Worm (Caenorhabditis elegans) whole organism, L2 larva: ENCODE measurements around the gene Y45G5AM.4.

ENCODE experiments used
- C34F6.9 ChIP-seq: fragments of 150-350 bp; optimal IDR thresholded peaks from 2 replicates; lab custom pipeline; 2014; ENCODE audit warnings: missing biosample characterization, missing genetic modification characterization
- R02D3.7 ChIP-seq: fragments of 150-350 bp; optimal IDR thresholded peaks from 2 replicates; lab custom pipeline; 2014; ENCODE audit warnings: missing biosample characterization, missing genetic modification characterization
- ZK546.5 ChIP-seq: sonication (generic microtip); optimal IDR thresholded peaks from 2 replicates; lab custom pipeline; 2017; ENCODE audit warnings: missing biosample characterization, missing genetic modification characterization
- alr-1 ChIP-seq: fragments of 150-350 bp; optimal IDR thresholded peaks from 2 replicates; lab custom pipeline; 2014; ENCODE audit warnings: missing biosample characterization, missing genetic modification characterization
- aly-2 ChIP-seq: fragments of 150-350 bp; optimal IDR thresholded peaks from 2 replicates; lab custom pipeline; 2014; ENCODE audit warnings: missing biosample characterization, missing genetic modification characterization
- ama-1 ChIP-seq: fragments of 150-350 bp; optimal IDR thresholded peaks from 2 replicates; lab custom pipeline; 2018; ENCODE audit warnings: inconsistent platforms
- blmp-1 ChIP-seq: sonication (generic microtip); optimal IDR thresholded peaks from 2 replicates; lab custom pipeline; 2017; ENCODE audit warnings: missing genetic modification characterization, mild to moderate bottlenecking, missing compliant biosample characterization, antibody characterized with exemption, moderate library complexity; ENCODE audit not compliant: insufficient read depth
- elt-1 ChIP-seq: fragments of 150-350 bp; optimal IDR thresholded peaks from 2 replicates; lab custom pipeline; 2014; ENCODE audit warnings: missing biosample characterization, missing genetic modification characterization
- elt-3 ChIP-seq: sonication (generic microtip); optimal IDR thresholded peaks from 2 replicates; lab custom pipeline; 2017; ENCODE audit warnings: missing biosample characterization, missing genetic modification characterization
- fos-1 ChIP-seq: fragments of 150-350 bp; optimal IDR thresholded peaks from 2 replicates; lab custom pipeline; 2014; ENCODE audit warnings: missing biosample characterization, missing genetic modification characterization
- gmeb-1 ChIP-seq: fragments of 150-350 bp; optimal IDR thresholded peaks from 2 replicates; lab custom pipeline; 2014; ENCODE audit warnings: missing biosample characterization, missing genetic modification characterization
- lin-13 ChIP-seq: fragments of 150-350 bp; optimal IDR thresholded peaks from 2 replicates; lab custom pipeline; 2014; ENCODE audit warnings: missing biosample characterization, missing genetic modification reagents, missing genetic modification characterization
- lsy-2 ChIP-seq, 2 experiments: fragments of 150-350 bp in 1 of 2; sonication (generic microtip) in 1 of 2; optimal IDR thresholded peaks; 2 replicates each; lab custom pipeline; 2014 to 2017; ENCODE audit warnings: missing biosample characterization in 2 of 2, missing genetic modification characterization in 2 of 2
- mab-5 ChIP-seq: fragments of 150-350 bp; optimal IDR thresholded peaks from 2 replicates; lab custom pipeline; 2014; ENCODE audit warnings: missing biosample characterization, missing genetic modification characterization
- mbf-1 ChIP-seq: sonication (generic microtip); optimal IDR thresholded peaks from 2 replicates; lab custom pipeline; 2017; ENCODE audit warnings: missing biosample characterization, missing genetic modification characterization
- nhr-11 ChIP-seq: fragments of 150-350 bp; optimal IDR thresholded peaks from 2 replicates; lab custom pipeline; 2014; ENCODE audit warnings: missing biosample characterization, missing genetic modification characterization
- nhr-12 ChIP-seq: fragments of 150-350 bp; optimal IDR thresholded peaks from 2 replicates; lab custom pipeline; 2014; ENCODE audit warnings: missing biosample characterization, missing genetic modification characterization
- nhr-21 ChIP-seq: fragments of 150-350 bp; optimal IDR thresholded peaks from 2 replicates; lab custom pipeline; 2014; ENCODE audit warnings: missing biosample characterization, missing genetic modification characterization
- nhr-23 ChIP-seq: fragments of 150-350 bp; optimal IDR thresholded peaks from 2 replicates; lab custom pipeline; 2014; ENCODE audit warnings: missing biosample characterization, missing genetic modification reagents, missing genetic modification characterization
- nhr-237 ChIP-seq: fragments of 150-350 bp; optimal IDR thresholded peaks from 2 replicates; lab custom pipeline; 2014; ENCODE audit warnings: missing biosample characterization, missing genetic modification characterization
- nhr-25 ChIP-seq: fragments of 150-350 bp; sonication (generic microtip); optimal IDR thresholded peaks from 3 replicates; lab custom pipeline; 2014; ENCODE audit warnings: missing biosample characterization, missing genetic modification characterization
- nhr-6 ChIP-seq: fragments of 150-350 bp; optimal IDR thresholded peaks from 2 replicates; lab custom pipeline; 2014; ENCODE audit warnings: missing biosample characterization, missing genetic modification characterization
- peb-1 ChIP-seq: fragments of 150-350 bp; optimal IDR thresholded peaks from 2 replicates; lab custom pipeline; 2014; ENCODE audit warnings: missing biosample characterization, missing genetic modification characterization
- sem-4 ChIP-seq: fragments of 150-350 bp; optimal IDR thresholded peaks from 2 replicates; lab custom pipeline; 2014; ENCODE audit warnings: missing biosample characterization, missing genetic modification reagents, missing genetic modification characterization
- sma-3 ChIP-seq: sonication (generic microtip); optimal IDR thresholded peaks from 2 replicates; lab custom pipeline; 2016; ENCODE audit warnings: missing genetic modification reagents, missing genetic modification characterization, missing compliant biosample characterization
- sma-9 ChIP-seq, 2 experiments: fragments of 150-350 bp in 1 of 2; sonication (generic microtip) in 1 of 2; optimal IDR thresholded peaks; 2 replicates each; lab custom pipeline; 2014 to 2016; ENCODE audit warnings: missing genetic modification characterization in 2 of 2, mild to moderate bottlenecking in 1 of 2, missing biosample characterization in 1 of 2, missing compliant biosample characterization in 1 of 2, missing genetic modification reagents in 1 of 2, moderate library complexity in 1 of 2
- snpc-4 ChIP-seq: fragments of 150-350 bp; optimal IDR thresholded peaks from 2 replicates; lab custom pipeline; 2014; ENCODE audit warnings: missing biosample characterization, missing genetic modification characterization
- unc-39 ChIP-seq: fragments of 150-350 bp; optimal IDR thresholded peaks from 2 replicates; lab custom pipeline; 2014; ENCODE audit warnings: missing biosample characterization, missing genetic modification characterization
- unc-55 ChIP-seq: fragments of 150-350 bp; sonication (generic microtip); optimal IDR thresholded peaks from 3 replicates; lab custom pipeline; 2014; ENCODE audit warnings: missing biosample characterization, missing genetic modification reagents, missing genetic modification characterization
- zag-1 ChIP-seq: fragments of 150-350 bp; optimal IDR thresholded peaks from 2 replicates; lab custom pipeline; 2014; ENCODE audit warnings: missing biosample characterization, missing genetic modification characterization
- ztf-1 ChIP-seq: fragments of 200-800 bp; sonication (Bioruptor generic); conservative IDR thresholded peaks from 2 replicates; pipeline ENCODE4 v1.3.6; 2022; ENCODE audit warnings: missing genetic modification characterization, missing compliant biosample characterization
- ztf-11 ChIP-seq: sonication (generic microtip); optimal IDR thresholded peaks from 2 replicates; lab custom pipeline; 2017; ENCODE audit warnings: missing biosample characterization, missing genetic modification characterization
- ztf-4 ChIP-seq: fragments of 150-350 bp; optimal IDR thresholded peaks from 2 replicates; lab custom pipeline; 2014; ENCODE audit warnings: missing biosample characterization, missing genetic modification characterization

The Y45G5AM.4 gene

DNA sequence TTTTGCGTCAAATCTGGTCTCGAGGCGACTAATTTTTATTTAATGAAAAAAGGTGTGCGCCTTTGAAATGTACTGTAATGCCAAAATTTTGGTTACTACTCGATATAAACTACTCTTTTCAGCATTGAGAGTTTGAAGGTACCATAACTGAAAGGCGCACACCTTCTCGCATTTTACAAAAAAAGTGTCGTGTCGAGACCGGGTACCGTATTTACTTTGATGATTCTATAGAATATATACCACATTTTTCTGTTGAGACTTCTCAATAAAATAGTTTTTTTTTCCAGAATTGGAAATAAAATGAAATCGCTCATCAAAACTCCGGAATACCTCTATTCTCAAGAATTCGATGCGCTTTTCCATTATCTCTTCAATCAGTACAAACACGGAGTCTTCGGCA, at the start of gene Y45G5AM.4:
Gene Y45G5AM.4 (plus strand): TSS at position 301 of the 400 bp plus-strand sequence.
- no peak for TF ChIP-seq nhr-21 (tag; lab: Kevin White, UChicago)
- no peak for TF ChIP-seq unc-55 (GFP tag; lab: Kevin White, UChicago)
- TF ChIP-seq nhr-6 (tag; lab: Kevin White, UChicago) = no peak
- no peak for TF ChIP-seq nhr-25 (tag; lab: Kevin White, UChicago)
- TF ChIP-seq mab-5 (tag; lab: Kevin White, UChicago) = no peak
- no peak for TF ChIP-seq fos-1 (tag; lab: Kevin White, UChicago)
- no peak for TF ChIP-seq sem-4 (tag; lab: Kevin White, UChicago)
- TF ChIP-seq lin-13 (GFP tag; lab: Kevin White, UChicago) = no peak

DNA sequence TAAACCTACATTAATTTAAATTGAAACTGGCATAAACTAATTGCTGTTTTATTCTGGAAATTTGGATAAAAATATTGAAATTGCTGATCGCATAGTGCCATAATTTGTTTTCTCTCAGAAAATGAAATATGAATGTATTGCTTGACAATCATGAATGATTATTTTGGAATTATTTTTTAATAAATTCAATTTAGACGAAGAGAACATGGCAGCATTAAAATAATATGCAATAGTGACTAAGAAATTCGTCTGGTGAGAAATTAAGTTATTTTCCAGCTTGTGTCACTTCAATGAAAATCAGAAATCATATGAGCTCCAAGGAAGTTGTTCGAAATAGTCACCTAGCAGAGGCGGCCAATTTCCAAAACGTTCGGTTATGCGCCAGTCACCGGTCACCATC, 48.4 kb upstream of the Y45G5AM.4 start, which contains the start of gene srw-133:
Gene srw-133 (minus strand): TSS at position 101 of the 400 bp plus-strand sequence.
- TF ChIP-seq lsy-2 (tag; optimal IDR thresholded peaks at IDR 0.05; lab: Kevin White, UChicago) = no peak
- TF ChIP-seq nhr-237 (tag; lab: Kevin White, UChicago) = no peak
- no peak for TF ChIP-seq elt-3 (tag; lab: Kevin White, UChicago)
- no peak for TF ChIP-seq gmeb-1 (tag; lab: Kevin White, UChicago)
- no peak for TF ChIP-seq sma-9 (GFP tag; optimal IDR thresholded peaks at IDR 0.05; lab: Kevin White, UChicago)
- no peak for TF ChIP-seq sma-9 (tag; optimal IDR thresholded peaks at IDR 0.05; lab: Kevin White, UChicago)
- no peak for TF ChIP-seq unc-55 (GFP tag; lab: Kevin White, UChicago)
- no peak for TF ChIP-seq ZK546.5 (tag; lab: Kevin White, UChicago)

DNA sequence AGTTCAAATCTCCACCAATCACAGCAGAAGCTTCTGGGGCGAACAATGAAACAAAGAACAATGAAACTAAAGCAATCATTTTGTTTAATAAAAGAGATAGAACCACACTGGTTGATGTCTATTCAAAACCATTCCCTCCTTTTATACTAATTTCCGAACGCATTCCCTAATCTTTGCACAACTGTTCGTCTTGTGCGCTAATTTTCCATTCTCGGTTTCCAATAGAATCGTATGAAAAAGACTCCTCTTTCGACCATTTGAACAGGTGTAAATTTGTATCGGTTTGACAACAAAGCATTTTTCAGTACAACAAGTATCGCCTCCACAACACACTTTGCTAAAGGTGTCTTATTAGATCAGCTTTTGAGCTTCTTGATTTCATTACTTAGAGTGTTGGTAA, 47.0 kb upstream of the Y45G5AM.4 start, which contains the start of gene T05B4.8:
Gene T05B4.8 (minus strand): TSS at position 101 of the 400 bp plus-strand sequence.
- TF ChIP-seq aly-2 (tag; lab: Kevin White, UChicago) (no peak), lin-13 (GFP tag; lab: Kevin White, UChicago) (no peak), elt-3 (tag; lab: Kevin White, UChicago) (no peak), nhr-11 (tag; lab: Kevin White, UChicago) (no peak), sma-9 (GFP tag; optimal IDR thresholded peaks at IDR 0.05; lab: Kevin White, UChicago) (no peak), sma-9 (tag; optimal IDR thresholded peaks at IDR 0.05; lab: Kevin White, UChicago) (no peak), peb-1 (tag; lab: Kevin White, UChicago) (no peak), unc-55 (GFP tag; lab: Kevin White, UChicago) (no peak), nhr-25 (tag; lab: Kevin White, UChicago) (no peak), unc-39 (no peak), ZK546.5 (tag; lab: Kevin White, UChicago) (no peak), nhr-23 (no peak)

- no peak for TF ChIP-seq ama-1 (lab: Kevin White, UChicago)
- no peak for TF ChIP-seq ZK546.5 (tag; lab: Kevin White, UChicago)
- no peak for TF ChIP-seq nhr-25 (tag; lab: Kevin White, UChicago)
- TF ChIP-seq ztf-11 (tag; lab: Kevin White, UChicago) = no peak
- no peak for TF ChIP-seq sma-3 (GFP tag; lab: Kevin White, UChicago)
- no peak for TF ChIP-seq ztf-1 (GFP tag; lab: Robert Waterston, UW)
- no peak for TF ChIP-seq blmp-1 (tag; lab: Kevin White, UChicago)
- no peak for TF ChIP-seq mbf-1 (tag; lab: Kevin White, UChicago)
- TF ChIP-seq C34F6.9 (tag; lab: Kevin White, UChicago) = no peak
- no peak for TF ChIP-seq alr-1 (tag; lab: Kevin White, UChicago)
- TF ChIP-seq nhr-11 (tag; lab: Kevin White, UChicago) = no peak
Measured at ce11 chrV:4118332-4118731, 44.7 kb upstream of the Y45G5AM.4 start, which contains the start of gene T05B4.9. Gene T05B4.9 (minus strand): TSS chrV:4118432.

- no peak for TF ChIP-seq lsy-2 (tag; optimal IDR thresholded peaks at IDR 0.05; lab: Kevin White, UChicago)
- TF ChIP-seq nhr-12 = no peak
- no peak for TF ChIP-seq ZK546.5 (tag; lab: Kevin White, UChicago)
- no peak for TF ChIP-seq ztf-1 (GFP tag; lab: Robert Waterston, UW)
- no peak for TF ChIP-seq ztf-4 (tag; lab: Kevin White, UChicago)
- no peak for TF ChIP-seq mab-5 (tag; lab: Kevin White, UChicago)
- TF ChIP-seq zag-1 (tag; lab: Kevin White, UChicago) = no peak
- no peak for TF ChIP-seq R02D3.7 (tag; lab: Kevin White, UChicago)
- no peak for TF ChIP-seq snpc-4 (tag; lab: Kevin White, UChicago)
- no peak for TF ChIP-seq elt-1 (tag; lab: Kevin White, UChicago)
- TF ChIP-seq ztf-11 (tag; lab: Kevin White, UChicago) = no peak
- TF ChIP-seq lin-13 (GFP tag; lab: Kevin White, UChicago) = no peak
Measured at ce11 chrV:4120629-4121028, 42.4 kb upstream of the Y45G5AM.4 start, which contains the start of gene T05B4.10. Gene T05B4.10 (minus strand): TSS chrV:4120729.
